Worm (Caenorhabditis elegans): ENCODE results near the gene C10B5.1.

- TF ChIP-seq nhr-90 (tag; optimal IDR thresholded peaks at IDR 0.05; ENCODE audit: poor library complexity) (no peak), snpc-4 (tag; optimal IDR thresholded peaks at IDR 0.05) (no peak)
These were observed 40.2 kb downstream of the C10B5.1 start, which contains the start of gene idpc-2 for ce11 chrV:8621213-8621612.

All from whole organism, L1 larva.